Worm (Caenorhabditis elegans): ENCODE measurements around the gene srh-39.
A peak's percentile ranks its signal among the peaks of the same experiment; 100 is the strongest.

Gene srh-39

DNA sequence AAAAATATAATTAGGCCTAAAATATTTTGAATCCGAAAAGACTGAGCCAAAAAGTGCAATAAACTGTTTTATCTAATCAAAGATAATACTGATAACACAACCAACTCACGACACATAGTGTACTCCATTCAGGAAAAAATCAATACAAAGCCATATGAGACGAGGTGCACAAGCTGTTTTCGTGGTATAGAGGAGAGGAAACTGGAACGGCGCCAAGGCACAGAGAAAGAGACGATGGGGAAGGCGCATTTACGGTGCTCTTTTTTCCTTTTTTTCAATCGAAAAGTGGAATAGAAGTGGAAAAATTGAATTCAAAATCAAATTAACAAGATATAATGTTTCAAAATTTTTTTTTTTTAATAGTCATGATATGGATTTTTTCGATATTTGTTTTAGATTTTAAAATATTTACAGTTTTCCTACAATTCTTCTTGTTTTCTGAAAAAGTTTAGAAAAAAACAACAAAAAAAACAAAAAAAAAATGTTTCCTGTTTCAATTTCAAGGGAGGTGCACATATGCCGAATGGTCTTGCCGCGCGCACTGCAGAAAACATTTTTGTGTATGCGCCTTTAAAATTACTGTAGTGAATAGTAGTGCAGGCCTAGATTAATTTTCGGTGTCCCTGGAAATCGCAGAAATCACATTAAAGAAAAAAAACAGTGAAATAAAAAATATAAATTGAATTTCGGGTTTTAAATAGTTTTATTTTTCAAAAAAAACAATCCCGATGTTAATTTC is 6.8 kb downstream of the srh-39 start, which contains the start of gene B0228.7:
Gene B0228.7, minus strand, starts transcription at position 627 of the 739 bp plus-strand sequence.
- no peak for TF ChIP-seq aly-2 (tag; optimal IDR thresholded peaks at IDR 0.05)
- TF ChIP-seq unc-62 (GFP tag; optimal IDR thresholded peaks at IDR 0.05): no peak
- peak; percentile 22 for TF ChIP-seq lin-15B (tag; optimal IDR thresholded peaks at IDR 0.05)
- no peak for TF ChIP-seq ztf-4 (tag; optimal IDR thresholded peaks at IDR 0.05)
- peak; percentile 38 for TF ChIP-seq pqm-1 (tag; optimal IDR thresholded peaks at IDR 0.05)
- TF ChIP-seq ceh-16 (tag; optimal IDR thresholded peaks at IDR 0.05): no peak
- TF ChIP-seq tbx-2 (tag; optimal IDR thresholded peaks at IDR 0.05): no peak
- peak; percentile 10 for TF ChIP-seq hmg-11 (tag; optimal IDR thresholded peaks at IDR 0.05)
- TF ChIP-seq elt-2 (tag; optimal IDR thresholded peaks at IDR 0.05): peak; percentile 78
- TF ChIP-seq nfya-1 (tag; optimal IDR thresholded peaks at IDR 0.05; ENCODE audit: insufficient read depth): peak; percentile 49
- TF ChIP-seq nhr-67 (tag; optimal IDR thresholded peaks at IDR 0.05): no peak
- TF ChIP-seq lin-39 (tag; optimal IDR thresholded peaks at IDR 0.05): peak; percentile 7
- no peak for TF ChIP-seq nhr-23 (tag; optimal IDR thresholded peaks at IDR 0.05)
- no peak for TF ChIP-seq ceh-82 (tag; optimal IDR thresholded peaks at IDR 0.05)
- TF ChIP-seq nhr-25 (tag; optimal IDR thresholded peaks at IDR 0.05): no peak
- peak; percentile 30 for TF ChIP-seq ama-1 (optimal IDR thresholded peaks at IDR 0.05)
- TF ChIP-seq lsy-12 (tag; optimal IDR thresholded peaks at IDR 0.05): no peak
- TF ChIP-seq ceh-28 (tag; optimal IDR thresholded peaks at IDR 0.05): peak; percentile 24
- TF ChIP-seq nhr-11 (tag; optimal IDR thresholded peaks at IDR 0.05): no peak
- TF ChIP-seq snpc-4 (tag; optimal IDR thresholded peaks at IDR 0.05): no peak
- peak; percentile 64 for TF ChIP-seq pha-4 (tag; optimal IDR thresholded peaks at IDR 0.05)

DNA sequence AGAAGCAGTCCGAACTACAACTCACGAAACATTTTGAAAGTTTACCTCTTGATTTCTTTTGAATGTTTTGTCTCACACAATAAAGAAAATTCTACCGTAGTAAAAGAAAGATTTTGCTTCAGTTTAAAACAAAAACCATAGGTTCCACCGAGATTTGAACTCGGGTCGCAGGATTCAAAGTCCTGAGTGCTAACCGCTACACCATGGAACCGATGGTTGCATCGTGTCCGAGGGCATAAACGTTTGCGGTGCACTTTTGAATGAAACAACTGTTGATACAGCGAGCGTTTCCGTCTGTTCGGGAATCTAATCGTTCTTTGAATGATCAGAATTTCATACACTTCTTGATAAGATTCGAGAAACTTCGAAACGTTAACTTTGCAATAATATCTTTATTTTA is 8.5 kb downstream of the srh-39 start:
- TF ChIP-seq lin-15B (tag; optimal IDR thresholded peaks at IDR 0.05) (peak; percentile 11), lin-39 (tag; optimal IDR thresholded peaks at IDR 0.05) (no peak), elt-2 (tag; optimal IDR thresholded peaks at IDR 0.05) (peak; percentile 77), nhr-43 (tag; optimal IDR thresholded peaks at IDR 0.05; ENCODE audit: poor library complexity, severe bottlenecking) (peak; percentile 57), lsy-12 (tag; optimal IDR thresholded peaks at IDR 0.05) (peak; percentile 40), skn-1 (tag; optimal IDR thresholded peaks at IDR 0.05) (peak; percentile 26), ceh-82 (tag; optimal IDR thresholded peaks at IDR 0.05) (no peak), nhr-25 (tag; optimal IDR thresholded peaks at IDR 0.05) (peak; percentile 34), ama-1 (optimal IDR thresholded peaks at IDR 0.05) (peak; percentile 89), daf-12 (tag; optimal IDR thresholded peaks at IDR 0.05) (no peak), nhr-77 (tag; optimal IDR thresholded peaks at IDR 0.05) (no peak), unc-39 (tag; optimal IDR thresholded peaks at IDR 0.05) (no peak), egl-27 (tag; optimal IDR thresholded peaks at IDR 0.05) (no peak), eor-1 (tag; optimal IDR thresholded peaks at IDR 0.05) (no peak), nfya-1 (tag; optimal IDR thresholded peaks at IDR 0.05; ENCODE audit: insufficient read depth) (peak; percentile 57), pqm-1 (tag; optimal IDR thresholded peaks at IDR 0.05) (peak; percentile 59), elt-3 (tag; optimal IDR thresholded peaks at IDR 0.05) (peak in 1 of 3 experiments; percentile 5), mdl-1 (tag; optimal IDR thresholded peaks at IDR 0.05) (no peak), R02D3.7 (tag; optimal IDR thresholded peaks at IDR 0.05) (peak; percentile 13), jun-1 (tag; optimal IDR thresholded peaks at IDR 0.05) (peak; percentile 65)

DNA sequence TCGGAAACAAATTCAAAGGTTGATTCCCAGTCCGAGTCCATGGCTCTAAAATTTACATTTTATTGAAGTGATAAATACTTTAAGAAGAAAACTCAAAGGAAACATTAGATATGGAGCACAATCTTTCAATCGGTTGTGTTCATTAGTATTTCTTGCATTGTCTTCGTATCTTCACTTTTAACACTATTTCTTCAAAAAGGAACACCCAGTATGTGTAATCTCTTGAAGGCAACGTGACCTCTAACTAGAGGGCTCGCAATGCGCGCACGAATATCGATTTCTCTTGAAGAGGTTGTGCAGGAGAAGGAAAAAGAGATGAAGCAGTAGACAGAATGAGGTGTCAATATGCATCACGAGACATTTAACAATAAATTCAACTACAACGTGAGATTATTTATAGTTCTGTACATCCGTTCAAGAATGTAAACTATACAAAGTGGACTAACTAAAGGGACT is 10.2 kb downstream of the srh-39 start, which contains the start of the genes B0228.6 and B0228.1:
Gene B0228.6, minus strand, starts transcription at position 51 of the 456 bp plus-strand sequence.
Gene B0228.1, plus strand, starts transcription at position 228 of the 456 bp plus-strand sequence.
- TF ChIP-seq daf-12 (tag; optimal IDR thresholded peaks at IDR 0.05) (no peak), snpc-4 (tag; optimal IDR thresholded peaks at IDR 0.05) (peak; percentile 48)

DNA sequence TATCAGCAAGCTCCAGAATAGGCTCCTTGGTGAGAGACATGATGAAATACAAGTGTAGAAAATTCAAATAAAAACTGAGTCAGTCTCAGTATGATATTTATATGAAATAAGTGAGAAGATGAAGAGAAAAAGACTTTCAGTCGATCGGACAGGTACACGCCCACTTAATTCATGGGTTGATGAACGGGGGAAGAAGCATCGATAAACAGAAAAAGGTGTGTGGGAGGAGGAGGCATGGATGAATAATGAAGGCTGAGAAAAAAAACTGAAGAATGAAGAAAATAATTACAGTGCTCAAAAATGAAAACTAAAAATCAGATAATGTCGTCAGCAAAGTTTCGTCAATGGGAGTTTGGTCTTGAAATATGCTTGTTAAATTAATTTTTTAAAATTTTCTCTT is 11.9 kb downstream of the srh-39 start, which contains the start of gene trx-1:
Gene trx-1, minus strand, starts transcription at position 101 of the 400 bp plus-strand sequence.
- TF ChIP-seq mdl-1 (tag; optimal IDR thresholded peaks at IDR 0.05) (no peak), elt-2 (tag; optimal IDR thresholded peaks at IDR 0.05) (no peak), nfya-1 (tag; optimal IDR thresholded peaks at IDR 0.05; ENCODE audit: insufficient read depth) (no peak), R02D3.7 (tag; optimal IDR thresholded peaks at IDR 0.05) (no peak), skn-1 (tag; optimal IDR thresholded peaks at IDR 0.05) (no peak), ZK546.5 (tag; optimal IDR thresholded peaks at IDR 0.05) (no peak), nhr-23 (tag; optimal IDR thresholded peaks at IDR 0.05) (no peak), pqm-1 (tag; optimal IDR thresholded peaks at IDR 0.05) (no peak), nhr-28 (tag; optimal IDR thresholded peaks at IDR 0.05) (no peak), nhr-76 (tag; optimal IDR thresholded peaks at IDR 0.05) (no peak), fos-1 (tag; optimal IDR thresholded peaks at IDR 0.05) (no peak), nhr-43 (tag; optimal IDR thresholded peaks at IDR 0.05; ENCODE audit: poor library complexity, severe bottlenecking) (no peak), mml-1 (tag; optimal IDR thresholded peaks at IDR 0.05) (no peak), nhr-12 (tag; optimal IDR thresholded peaks at IDR 0.05) (no peak), fkh-10 (GFP tag; optimal IDR thresholded peaks at IDR 0.05) (no peak), nhr-67 (tag; optimal IDR thresholded peaks at IDR 0.05) (no peak), eor-1 (tag; optimal IDR thresholded peaks at IDR 0.05) (no peak), egl-27 (tag; optimal IDR thresholded peaks at IDR 0.05) (no peak), daf-12 (tag; optimal IDR thresholded peaks at IDR 0.05) (no peak)

Measured in whole organism, L3 larva.